Worm (Caenorhabditis elegans): ENCODE measurements around the gene acl-5.

Gene acl-5

ce11 chrX:10327323-10328022, at the start of gene acl-5:
Gene acl-5, minus strand, starts transcription at chrX:10327456.
- TF ChIP-seq W03F9.2 (tag; optimal IDR thresholded peaks at IDR 0.05) (no peak), him-1 (tag; optimal IDR thresholded peaks at IDR 0.05) (no peak), dao-5 (tag; optimal IDR thresholded peaks at IDR 0.05) (no peak)

ce11 chrX:10376989-10377388, 49.7 kb upstream of the acl-5 start:
- no peak for TF ChIP-seq him-1 (tag; optimal IDR thresholded peaks at IDR 0.05)
- no peak for TF ChIP-seq dao-5 (tag; optimal IDR thresholded peaks at IDR 0.05)
- no peak for TF ChIP-seq W03F9.2 (tag; optimal IDR thresholded peaks at IDR 0.05)

- no peak for TF ChIP-seq W03F9.2 (tag; optimal IDR thresholded peaks at IDR 0.05)
- TF ChIP-seq him-1 (tag; optimal IDR thresholded peaks at IDR 0.05), result no peak
- no peak for TF ChIP-seq dao-5 (tag; optimal IDR thresholded peaks at IDR 0.05)
Measured at ce11 chrX:10373581-10373980, 46.3 kb upstream of the acl-5 start.

- TF ChIP-seq W03F9.2 (tag; optimal IDR thresholded peaks at IDR 0.05) (no peak), him-1 (tag; optimal IDR thresholded peaks at IDR 0.05) (no peak), dao-5 (tag; optimal IDR thresholded peaks at IDR 0.05) (no peak)
Measured at ce11 chrX:10372556-10372955, 45.3 kb upstream of the acl-5 start, which contains the start of gene Y49A10A.2. Gene Y49A10A.2, minus strand, starts transcription at chrX:10372664.

ce11 chrX:10358083-10358482, 30.8 kb upstream of the acl-5 start, which contains the start of gene efhc-1:
Gene efhc-1, plus strand, starts transcription at chrX:10358383.
- TF ChIP-seq dao-5 (tag; optimal IDR thresholded peaks at IDR 0.05) (no peak), W03F9.2 (tag; optimal IDR thresholded peaks at IDR 0.05) (no peak), him-1 (tag; optimal IDR thresholded peaks at IDR 0.05) (no peak)

ce11 chrX:10355650-10356049, 28.4 kb upstream of the acl-5 start, which contains the start of gene R07E3.7:
Gene R07E3.7, minus strand, starts transcription at chrX:10355750.
- TF ChIP-seq W03F9.2 (tag; optimal IDR thresholded peaks at IDR 0.05), result no peak
- no peak for TF ChIP-seq dao-5 (tag; optimal IDR thresholded peaks at IDR 0.05)
- no peak for TF ChIP-seq him-1 (tag; optimal IDR thresholded peaks at IDR 0.05)

ce11 chrX:10353857-10354256, 26.6 kb upstream of the acl-5 start:
- TF ChIP-seq W03F9.2 (tag; optimal IDR thresholded peaks at IDR 0.05) (no peak), dao-5 (tag; optimal IDR thresholded peaks at IDR 0.05) (no peak), him-1 (tag; optimal IDR thresholded peaks at IDR 0.05) (no peak)

- TF ChIP-seq him-1 (tag; optimal IDR thresholded peaks at IDR 0.05) (no peak), W03F9.2 (tag; optimal IDR thresholded peaks at IDR 0.05) (no peak), dao-5 (tag; optimal IDR thresholded peaks at IDR 0.05) (no peak)
Measured at ce11 chrX:10350151-10350550, 22.9 kb upstream of the acl-5 start.

ce11 chrX:10340986-10341385, 13.7 kb upstream of the acl-5 start, which contains the start of gene R07E3.1:
Gene R07E3.1, minus strand, starts transcription at chrX:10341161.
- TF ChIP-seq him-1 (tag; optimal IDR thresholded peaks at IDR 0.05) (no peak), W03F9.2 (tag; optimal IDR thresholded peaks at IDR 0.05) (no peak), dao-5 (tag; optimal IDR thresholded peaks at IDR 0.05) (no peak)

- TF ChIP-seq dao-5 (tag; optimal IDR thresholded peaks at IDR 0.05) (no peak), W03F9.2 (tag; optimal IDR thresholded peaks at IDR 0.05) (no peak), him-1 (tag; optimal IDR thresholded peaks at IDR 0.05) (no peak)
Measured at ce11 chrX:10340044-10340443, 12.8 kb upstream of the acl-5 start.

- TF ChIP-seq W03F9.2 (tag; optimal IDR thresholded peaks at IDR 0.05) (no peak), dao-5 (tag; optimal IDR thresholded peaks at IDR 0.05) (no peak), him-1 (tag; optimal IDR thresholded peaks at IDR 0.05) (no peak)
Measured at ce11 chrX:10338761-10339160, 11.5 kb upstream of the acl-5 start.

- TF ChIP-seq dao-5 (tag; optimal IDR thresholded peaks at IDR 0.05), result no peak
- no peak for TF ChIP-seq W03F9.2 (tag; optimal IDR thresholded peaks at IDR 0.05)
- TF ChIP-seq him-1 (tag; optimal IDR thresholded peaks at IDR 0.05), result no peak
Measured at ce11 chrX:10338100-10338499, 10.8 kb upstream of the acl-5 start, which contains the start of gene cut-5. Gene cut-5, minus strand, starts transcription at chrX:10338200.

ce11 chrX:10336592-10336991, 9.3 kb upstream of the acl-5 start:
- TF ChIP-seq dao-5 (tag; optimal IDR thresholded peaks at IDR 0.05) (no peak), W03F9.2 (tag; optimal IDR thresholded peaks at IDR 0.05) (no peak), him-1 (tag; optimal IDR thresholded peaks at IDR 0.05) (no peak)

- TF ChIP-seq dao-5 (tag; optimal IDR thresholded peaks at IDR 0.05) (no peak), W03F9.2 (tag; optimal IDR thresholded peaks at IDR 0.05) (no peak), him-1 (tag; optimal IDR thresholded peaks at IDR 0.05) (no peak)
Measured at ce11 chrX:10336138-10336537, 8.9 kb upstream of the acl-5 start, which contains the start of gene idpa-3. Gene idpa-3, plus strand, starts transcription at chrX:10336438.
